Fruit fly (Drosophila melanogaster) whole organism, embryonic: Measurements from ENCODE around the gene AstCC.

Source experiments
- Atf6 ChIP-seq: fragments of 200-800 bp; sonication (Bioruptor generic); IDR thresholded peaks from 2 replicates; pipeline ENCODE4 v1.3.6; 2022; ENCODE audit warnings: missing biosample characterization, missing genetic modification characterization
- BEAF-32 ChIP-seq: fragments of 200-800 bp; sonication (Bioruptor generic); optimal IDR thresholded peaks from 3 replicates; lab custom pipeline; 2017; ENCODE audit warnings: missing biosample characterization, missing genetic modification characterization, mild to moderate bottlenecking, moderate library complexity, missing genetic modification reagents
- Bdp1 ChIP-seq: fragments of 200-800 bp; sonication (Bioruptor generic); optimal IDR thresholded peaks from 3 replicates; lab custom pipeline; 2016; ENCODE audit warnings: missing biosample characterization, missing genetic modification characterization
- CG10267 ChIP-seq: fragments of 200-800 bp; sonication (Bioruptor generic); optimal IDR thresholded peaks from 2 replicates; lab custom pipeline; 2018; ENCODE audit warnings: missing biosample characterization, mild to moderate bottlenecking, missing genetic modification characterization, moderate library complexity
- CG11247 ChIP-seq: fragments of 200-800 bp; sonication (Bioruptor generic); IDR thresholded peaks from 2 replicates; pipeline ENCODE4 v1.3.6; 2022; ENCODE audit warnings: missing biosample characterization, missing genetic modification characterization
- CG12155 ChIP-seq: fragments of 200-800 bp; sonication (Bioruptor generic); optimal IDR thresholded peaks from 3 replicates; lab custom pipeline; 2016; ENCODE audit warnings: missing biosample characterization, missing genetic modification characterization
- CG12219 ChIP-seq: fragments of 200-800 bp; sonication (Bioruptor generic); optimal IDR thresholded peaks from 3 replicates; lab custom pipeline; 2018; ENCODE audit warnings: missing biosample characterization, mild to moderate bottlenecking, missing genetic modification characterization
- CG12942 ChIP-seq: fragments of 200-800 bp; sonication (Bioruptor generic); optimal IDR thresholded peaks from 3 replicates; lab custom pipeline; 2016; ENCODE audit warnings: missing biosample characterization, missing genetic modification characterization
- CG13775 ChIP-seq: fragments of 200-800 bp; sonication (Bioruptor generic); optimal IDR thresholded peaks from 3 replicates; lab custom pipeline; 2017; ENCODE audit warnings: missing biosample characterization, mild to moderate bottlenecking, missing genetic modification characterization
- CG16815 ChIP-seq: fragments of 200-800 bp; sonication (Bioruptor generic); optimal IDR thresholded peaks from 3 replicates; lab custom pipeline; 2017; ENCODE audit warnings: missing biosample characterization, mild to moderate bottlenecking, missing genetic modification characterization
- CG17912 ChIP-seq: fragments of 200-800 bp; sonication (Bioruptor generic); optimal IDR thresholded peaks from 2 replicates; lab custom pipeline; 2018; ENCODE audit warnings: missing biosample characterization, mild to moderate bottlenecking, missing genetic modification characterization
- CG18262 ChIP-seq: fragments of 200-800 bp; optimal IDR thresholded peaks from 3 replicates; lab custom pipeline; 2019; ENCODE audit warnings: missing biosample characterization, mild to moderate bottlenecking, missing genetic modification characterization, moderate library complexity
- CG18476 ChIP-seq: fragments of 200-800 bp; sonication (Bioruptor generic); optimal IDR thresholded peaks from 2 replicates; lab custom pipeline; 2016; ENCODE audit warnings: missing biosample characterization, mild to moderate bottlenecking, missing genetic modification characterization
- CG2678 ChIP-seq: fragments of 200-800 bp; sonication (Bioruptor generic); optimal IDR thresholded peaks from 3 replicates; lab custom pipeline; 2019; ENCODE audit warnings: missing biosample characterization, mild to moderate bottlenecking, missing genetic modification characterization, moderate library complexity
- CG2712 ChIP-seq: fragments of 200-800 bp; optimal IDR thresholded peaks from 3 replicates; lab custom pipeline; 2019; ENCODE audit warnings: missing biosample characterization, mild to moderate bottlenecking, missing genetic modification characterization, moderate library complexity
- CG2875 ChIP-seq: fragments of 200-800 bp; sonication (Bioruptor generic); optimal IDR thresholded peaks from 2 replicates; lab custom pipeline; 2017; ENCODE audit warnings: missing biosample characterization, mild to moderate bottlenecking, missing genetic modification characterization, missing genetic modification reagents
- CG33213 ChIP-seq: fragments of 200-800 bp; sonication (Bioruptor generic); optimal IDR thresholded peaks from 3 replicates; lab custom pipeline; 2016; ENCODE audit warnings: missing biosample characterization, missing genetic modification characterization
- CG33557 ChIP-seq: fragments of 200-800 bp; sonication (Bioruptor generic); optimal IDR thresholded peaks from 2 replicates; lab custom pipeline; 2019; ENCODE audit warnings: missing biosample characterization, mild to moderate bottlenecking, missing genetic modification characterization, moderate library complexity
- CG9797 ChIP-seq: fragments of 200-800 bp; sonication (Bioruptor generic); optimal IDR thresholded peaks from 3 replicates; lab custom pipeline; 2018; ENCODE audit warnings: missing biosample characterization, mild to moderate bottlenecking, missing genetic modification characterization
- CHES-1-like ChIP-seq: fragments of 200-800 bp; sonication (Bioruptor generic); optimal IDR thresholded peaks from 2 replicates; lab custom pipeline; 2016; ENCODE audit warnings: missing biosample characterization, missing genetic modification characterization
- Dip3 ChIP-seq: fragments of 200-800 bp; sonication (Bioruptor generic); optimal IDR thresholded peaks from 3 replicates; lab custom pipeline; 2016; ENCODE audit warnings: missing biosample characterization, missing genetic modification characterization
- Dll ChIP-seq: fragments of 200-800 bp; sonication (Bioruptor generic); IDR thresholded peaks from 4 replicates; pipeline ENCODE4 v1.3.6; 2022; ENCODE audit warnings: missing biosample characterization, missing genetic modification characterization; ENCODE audit not compliant: partially characterized antibody
- Doc3 ChIP-seq: fragments of 200-800 bp; sonication (Bioruptor generic); IDR thresholded peaks from 3 replicates; pipeline ENCODE4 v1.3.6; 2022; ENCODE audit warnings: missing biosample characterization, missing genetic modification characterization; ENCODE audit not compliant: partially characterized antibody
- Drgx ChIP-seq: fragments of 200-800 bp; sonication (Bioruptor generic); IDR thresholded peaks from 2 replicates; pipeline ENCODE4 v1.3.6; 2022; ENCODE audit warnings: missing biosample characterization, missing genetic modification characterization
- Fer2 ChIP-seq: fragments of 200-800 bp; sonication (Bioruptor generic); optimal IDR thresholded peaks from 2 replicates; lab custom pipeline; 2018; ENCODE audit warnings: missing biosample characterization, mild to moderate bottlenecking, missing genetic modification characterization, moderate library complexity
- Fer3 ChIP-seq: fragments of 200-800 bp; sonication (Bioruptor generic); optimal IDR thresholded peaks from 2 replicates; lab custom pipeline; 2018; ENCODE audit warnings: missing biosample characterization, mild to moderate bottlenecking, missing genetic modification characterization, moderate library complexity
- Sry-δ ChIP-seq: fragments of 200-800 bp; sonication (Bioruptor generic); optimal IDR thresholded peaks from 2 replicates; lab custom pipeline; 2016; ENCODE audit warnings: missing biosample characterization, missing genetic modification characterization
- Xbp1 ChIP-seq: fragments of 200-800 bp; sonication (Bioruptor generic); optimal IDR thresholded peaks from 3 replicates; lab custom pipeline; 2016; ENCODE audit warnings: missing biosample characterization, mild to moderate bottlenecking, missing genetic modification characterization
- al ChIP-seq: fragments of 200-800 bp; sonication (Bioruptor generic); IDR thresholded peaks from 2 replicates; pipeline ENCODE4 v1.3.6; 2022; ENCODE audit warnings: missing biosample characterization, missing genetic modification characterization
- ara ChIP-seq: fragments of 200-800 bp; sonication (Bioruptor generic); IDR thresholded peaks from 2 replicates; pipeline ENCODE4 v1.3.6; 2022; ENCODE audit warnings: missing biosample characterization, missing genetic modification characterization
- btn ChIP-seq: fragments of 200-800 bp; sonication (Bioruptor generic); optimal IDR thresholded peaks from 2 replicates; lab custom pipeline; 2016; ENCODE audit warnings: missing biosample characterization, missing genetic modification characterization
- chn ChIP-seq: fragments of 200-800 bp; sonication (Bioruptor generic); optimal IDR thresholded peaks from 2 replicates; lab custom pipeline; 2016; ENCODE audit warnings: missing biosample characterization, missing genetic modification characterization
- crol ChIP-seq: fragments of 200-800 bp; sonication (Bioruptor generic); IDR thresholded peaks from 2 replicates; pipeline ENCODE4 v1.3.6; 2022; ENCODE audit warnings: missing biosample characterization, missing genetic modification characterization
- dati ChIP-seq: fragments of 200-800 bp; sonication (Bioruptor generic); IDR thresholded peaks from 2 replicates; pipeline ENCODE4 v1.3.6; 2022; ENCODE audit warnings: missing biosample characterization, missing genetic modification characterization
- emc ChIP-seq: fragments of 200-800 bp; sonication (Bioruptor generic); optimal IDR thresholded peaks from 2 replicates; lab custom pipeline; 2016; ENCODE audit warnings: missing biosample characterization, missing genetic modification characterization
- gt ChIP-seq: fragments of 200-800 bp; sonication (Bioruptor generic); IDR thresholded peaks from 2 replicates; pipeline ENCODE4 v1.3.6; 2022; ENCODE audit warnings: missing biosample characterization, missing genetic modification characterization
- kni ChIP-seq: fragments of 200-800 bp; sonication (Bioruptor generic); optimal IDR thresholded peaks from 3 replicates; lab custom pipeline; 2017; ENCODE audit warnings: mild to moderate bottlenecking, missing biosample characterization, missing genetic modification reagents, missing genetic modification characterization
- mld ChIP-seq: fragments of 200-800 bp; sonication (Bioruptor generic); IDR thresholded peaks from 3 replicates; pipeline ENCODE4 v1.3.6; 2022; ENCODE audit warnings: missing biosample characterization, missing genetic modification characterization; ENCODE audit not compliant: partially characterized antibody
- nmo ChIP-seq: fragments of 200-800 bp; sonication (Bioruptor generic); optimal IDR thresholded peaks from 2 replicates; lab custom pipeline; 2018; ENCODE audit warnings: missing biosample characterization, mild to moderate bottlenecking, missing genetic modification characterization, moderate library complexity
- nom ChIP-seq: fragments of 200-800 bp; sonication (Bioruptor generic); optimal IDR thresholded peaks from 2 replicates; lab custom pipeline; 2017; ENCODE audit warnings: missing biosample characterization, missing genetic modification characterization, mild to moderate bottlenecking, moderate library complexity, missing genetic modification reagents
- p53 ChIP-seq: fragments of 200-800 bp; sonication (Bioruptor generic); optimal IDR thresholded peaks from 2 replicates; lab custom pipeline; 2016; ENCODE audit warnings: missing biosample characterization, missing genetic modification characterization
- pita ChIP-seq: fragments of 200-800 bp; sonication (Bioruptor generic); optimal IDR thresholded peaks from 2 replicates; lab custom pipeline; 2017; ENCODE audit warnings: missing biosample characterization, mild to moderate bottlenecking, missing genetic modification characterization
- pzg ChIP-seq: fragments of 200-800 bp; sonication (Bioruptor generic); optimal IDR thresholded peaks from 3 replicates; lab custom pipeline; 2018; ENCODE audit warnings: missing biosample characterization, mild to moderate bottlenecking, missing genetic modification characterization, moderate library complexity
- repo ChIP-seq: fragments of 200-800 bp; sonication (Bioruptor generic); optimal IDR thresholded peaks from 2 replicates; lab custom pipeline; 2016; ENCODE audit warnings: missing biosample characterization, missing genetic modification characterization
- seq ChIP-seq: fragments of 200-800 bp; sonication (Bioruptor generic); IDR thresholded peaks from 2 replicates; pipeline ENCODE4 v1.3.6; 2022; ENCODE audit warnings: missing biosample characterization, missing genetic modification characterization
- tap ChIP-seq: fragments of 200-800 bp; optimal IDR thresholded peaks from 3 replicates; lab custom pipeline; 2019; ENCODE audit warnings: missing biosample characterization, mild to moderate bottlenecking, missing genetic modification characterization, moderate library complexity
- tll ChIP-seq, 2 experiments: fragments of 200-800 bp in 1 of 2; fragments of >200 bp in 1 of 2; sonication (Bioruptor generic) in 1 of 2; optimal IDR thresholded peaks; 2 replicates each; lab custom pipeline; 2017 to 2019; ENCODE audit warnings: missing biosample characterization in 2 of 2, missing genetic modification characterization in 2 of 2, mild to moderate bottlenecking in 1 of 2, moderate library complexity in 1 of 2
- ttk ChIP-seq: fragments of 200-800 bp; sonication (Bioruptor generic); IDR thresholded peaks from 2 replicates; pipeline ENCODE4 v2.1.2; 2022; ENCODE audit warnings: missing biosample characterization, missing genetic modification characterization
- tup ChIP-seq: fragments of 200-800 bp; sonication (Bioruptor generic); optimal IDR thresholded peaks from 2 replicates; lab custom pipeline; 2016; ENCODE audit warnings: missing biosample characterization, mild to moderate bottlenecking, missing genetic modification characterization, moderate library complexity
- twi ChIP-seq: fragments of 200-800 bp; optimal IDR thresholded peaks from 2 replicates; lab custom pipeline; 2019; ENCODE audit warnings: missing biosample characterization, mild to moderate bottlenecking, missing genetic modification characterization, moderate library complexity

The AstCC gene

dm6 chr2L:11106562-11106962, 21.5 kb upstream of the AstCC start, which contains the start of gene Reps (continued):
- TF ChIP-seq Bdp1 (GFP tag; lab: Kevin White, UChicago), result peak; percentile 93
- peak; percentile 94 for TF ChIP-seq CG17912 (GFP tag; lab: Kevin White, UChicago)
- peak; percentile 90 for TF ChIP-seq p53 (GFP tag; lab: Kevin White, UChicago)
- peak; percentile 96 for TF ChIP-seq CHES-1-like
- TF ChIP-seq mld (GFP tag; lab: Robert Waterston, UW), result peak; percentile 64; the same call in 1 of the 3 replicates
- peak; percentile 99 for TF ChIP-seq ara (GFP tag; lab: Robert Waterston, UW)
- peak; percentile 89 for TF ChIP-seq pzg (GFP tag; lab: Kevin White, UChicago)
- peak; percentile 100 for TF ChIP-seq nmo (GFP tag; lab: Kevin White, UChicago)
- TF ChIP-seq Fer3 (tag; lab: Kevin White, UChicago), result peak; percentile 99
- peak; percentile 98 for TF ChIP-seq Fer2 (tag; lab: Kevin White, UChicago)
- peak; percentile 97 for TF ChIP-seq CG33213 (GFP tag; lab: Kevin White, UChicago)
- peak; percentile 98 for TF ChIP-seq gt (GFP tag; lab: Robert Waterston, UW)
- TF ChIP-seq CG12219 (GFP tag; lab: Kevin White, UChicago), result peak; percentile 96
- TF ChIP-seq pita (GFP tag; lab: Kevin White, UChicago), result no peak
- TF ChIP-seq CG2678 (tag; lab: Kevin White, UChicago), result peak; percentile 98
- TF ChIP-seq Dip3 (GFP tag; lab: Kevin White, UChicago), result peak; percentile 98
- peak; percentile 94 for TF ChIP-seq btn (GFP tag; lab: Kevin White, UChicago)
- TF ChIP-seq CG16815, result peak; percentile 99
- TF ChIP-seq CG18262 (tag; lab: Kevin White, UChicago), result peak; percentile 98
- peak; percentile 96 for TF ChIP-seq repo (GFP tag; lab: Kevin White, UChicago)
- peak; percentile 96 for TF ChIP-seq CG10267
- peak; percentile 49; the same call in 1 of the 3 replicates for TF ChIP-seq Doc3
- peak; percentile 74 for TF ChIP-seq Dll (GFP tag; lab: Robert Waterston, UW)
- TF ChIP-seq CG2875, result peak; percentile 97
- TF ChIP-seq Sry-δ (GFP tag; lab: Kevin White, UChicago), result peak; percentile 83
- TF ChIP-seq tll (GFP tag; optimal IDR thresholded peaks at IDR 0.05; lab: Kevin White, UChicago), result peak; percentile 75 to 82
- TF ChIP-seq CG13775, result peak; percentile 100
- no peak for TF ChIP-seq kni (GFP tag; lab: Kevin White, UChicago)
- peak; percentile 82 for TF ChIP-seq crol (GFP tag; lab: Robert Waterston, UW)
- peak; percentile 99 for TF ChIP-seq chn (GFP tag; lab: Kevin White, UChicago)
- TF ChIP-seq BEAF-32 (GFP tag; lab: Kevin White, UChicago), result peak; percentile 75
- TF ChIP-seq CG9797 (GFP tag; lab: Kevin White, UChicago), result peak; percentile 72
- peak; percentile 95 for TF ChIP-seq nom (GFP tag; lab: Kevin White, UChicago)
- peak; percentile 97 for TF ChIP-seq twi (tag; lab: Kevin White, UChicago)
- TF ChIP-seq CG18476 (GFP tag; lab: Kevin White, UChicago), result peak; percentile 98
- peak; percentile 97 for TF ChIP-seq tap (tag; lab: Kevin White, UChicago)
- TF ChIP-seq ttk (GFP tag; lab: Robert Waterston, UW), result peak; percentile 98
- TF ChIP-seq CG12942 (GFP tag; lab: Kevin White, UChicago), result peak; percentile 99
- peak; percentile 98 for TF ChIP-seq seq
- peak; percentile 98 for TF ChIP-seq Atf6 (GFP tag; lab: Robert Waterston, UW)
- TF ChIP-seq Xbp1, result peak; percentile 99
- TF ChIP-seq emc (GFP tag; lab: Kevin White, UChicago), result peak; percentile 93
- TF ChIP-seq al, result peak; percentile 98
- TF ChIP-seq CG2712 (tag; lab: Kevin White, UChicago), result peak; percentile 99
- TF ChIP-seq CG11247 (GFP tag; lab: Robert Waterston, UW), result peak; percentile 99
- peak; percentile 98 for TF ChIP-seq CG12155
- TF ChIP-seq tup (GFP tag; lab: Kevin White, UChicago), result peak; percentile 97
- peak; percentile 97 for TF ChIP-seq dati (GFP tag; lab: Robert Waterston, UW)
- TF ChIP-seq Drgx (GFP tag; lab: Robert Waterston, UW), result peak; percentile 98
- TF ChIP-seq CG33557, result peak; percentile 98
